Fruit fly (Drosophila melanogaster) whole organism, wandering third instar larva: ENCODE data around the gene CG11878.

Experiments used
- Abd-B ChIP-seq: fragments of >200 bp; optimal IDR thresholded peaks from 2 replicates; lab custom pipeline; 2017; ENCODE audit warnings: missing biosample characterization, missing genetic modification characterization
- CG32264 ChIP-seq: fragments of 200-800 bp; sonication (Bioruptor generic); optimal IDR thresholded peaks from 2 replicates; lab custom pipeline; 2016; ENCODE audit warnings: missing biosample characterization, missing genetic modification characterization
- CrebA ChIP-seq: fragments of 200-800 bp; sonication (Bioruptor generic); optimal IDR thresholded peaks from 2 replicates; lab custom pipeline; 2016; ENCODE audit warnings: missing biosample characterization, mild to moderate bottlenecking, missing genetic modification characterization, borderline replicate concordance
- Dfd ChIP-seq: fragments of >200 bp; optimal IDR thresholded peaks from 2 replicates; lab custom pipeline; 2017; ENCODE audit warnings: missing biosample characterization, missing genetic modification characterization
- Dif ChIP-seq: fragments of 200-275, 200-300 bp; sonication (Bioruptor generic); optimal IDR thresholded peaks from 2 replicates; lab custom pipeline; 2018; ENCODE audit warnings: missing biosample characterization, missing genetic modification characterization; ENCODE audit not compliant: partially characterized antibody
- GATAd ChIP-seq: sonication (Bioruptor generic); optimal IDR thresholded peaks from 2 replicates; lab custom pipeline; 2016; ENCODE audit warnings: missing biosample characterization, missing genetic modification characterization
- HLH106 ChIP-seq: fragments of 200-800 bp; optimal IDR thresholded peaks from 3 replicates; lab custom pipeline; 2019; ENCODE audit warnings: missing biosample characterization, mild to moderate bottlenecking, missing genetic modification characterization, moderate library complexity
- Hr78 ChIP-seq: fragments of >200 bp; optimal IDR thresholded peaks from 2 replicates; lab custom pipeline; 2017; ENCODE audit warnings: missing biosample characterization, missing genetic modification characterization
- Hr83 ChIP-seq: fragments of 200-300 bp; sonication (Bioruptor generic); optimal IDR thresholded peaks from 2 replicates; lab custom pipeline; 2016; ENCODE audit warnings: missing biosample characterization, mild to moderate bottlenecking, missing genetic modification characterization, moderate library complexity; ENCODE audit not compliant: poor library complexity, severe bottlenecking
- Jra ChIP-seq: sonication (Bioruptor generic); optimal IDR thresholded peaks from 2 replicates; lab custom pipeline; 2016; ENCODE audit warnings: missing biosample characterization, missing genetic modification characterization
- Mio ChIP-seq: sonication (Bioruptor generic); optimal IDR thresholded peaks from 2 replicates; lab custom pipeline; 2016; ENCODE audit warnings: missing biosample characterization, missing genetic modification characterization
- Myc ChIP-seq: fragments of >200 bp; optimal IDR thresholded peaks from 2 replicates; lab custom pipeline; 2017
- N ChIP-seq: fragments of >200 bp; optimal IDR thresholded peaks from 2 replicates; lab custom pipeline; 2018; ENCODE audit warnings: missing biosample characterization, missing external identifiers, missing genetic modification characterization
- Rel ChIP-seq, 2 experiments: fragments of 200-800 bp; sonication (Bioruptor generic) in 1 of 2; optimal IDR thresholded peaks; 2 replicates in 1 of 2; 3 replicates in 1 of 2; lab custom pipeline; 2016 to 2019; ENCODE audit warnings: mild to moderate bottlenecking in 2 of 2, missing biosample characterization in 2 of 2, missing genetic modification characterization in 2 of 2, moderate library complexity in 1 of 2
- Sp1 ChIP-seq: fragments of 200-800 bp; sonication (Bioruptor generic); optimal IDR thresholded peaks from 3 replicates; lab custom pipeline; 2019; ENCODE audit warnings: missing biosample characterization, mild to moderate bottlenecking, missing genetic modification characterization, moderate library complexity
- Vsx2 ChIP-seq: fragments of 200-300, 225-300 bp; sonication (Bioruptor generic); optimal IDR thresholded peaks from 2 replicates; lab custom pipeline; 2018; ENCODE audit warnings: missing biosample characterization, missing genetic modification characterization; ENCODE audit not compliant: partially characterized antibody
- br ChIP-seq: fragments of 200-800 bp; sonication (Bioruptor generic); optimal IDR thresholded peaks from 2 replicates; lab custom pipeline; 2016; ENCODE audit warnings: missing biosample characterization, missing genetic modification characterization
- brk ChIP-seq: fragments of 200-800 bp; sonication (Bioruptor generic); optimal IDR thresholded peaks from 2 replicates; lab custom pipeline; 2016; ENCODE audit warnings: missing biosample characterization, mild to moderate bottlenecking, missing genetic modification characterization
- dl ChIP-seq, 2 experiments: fragments of 175-275, 200-275 bp in 1 of 2; fragments of 200-275 bp in 1 of 2; sonication (Bioruptor generic); optimal IDR thresholded peaks; lab custom pipeline; 2018; ENCODE audit warnings: mild to moderate bottlenecking in 2 of 2, missing biosample characterization in 2 of 2, missing genetic modification characterization in 2 of 2, moderate library complexity in 2 of 2; ENCODE audit not compliant: partially characterized antibody in 2 of 2, insufficient read depth in 1 of 2
- dmrt93B ChIP-seq: fragments of 200-800 bp; sonication (Bioruptor generic); optimal IDR thresholded peaks from 2 replicates; lab custom pipeline; 2018; ENCODE audit warnings: missing biosample characterization, mild to moderate bottlenecking, missing genetic modification characterization
- dsf ChIP-seq: sonication (Bioruptor generic); optimal IDR thresholded peaks from 2 replicates; lab custom pipeline; 2016; ENCODE audit warnings: missing biosample characterization, missing genetic modification characterization, borderline replicate concordance
- ey ChIP-seq: fragments of 200-800 bp; sonication (Bioruptor generic); optimal IDR thresholded peaks from 2 replicates; lab custom pipeline; 2016; ENCODE audit warnings: missing biosample characterization, missing genetic modification characterization
- foxo ChIP-seq, 2 experiments: fragments of 200-800 bp; sonication (Bioruptor generic); optimal IDR thresholded peaks; 2 replicates in 1 of 2; 3 replicates in 1 of 2; lab custom pipeline; 2016 to 2017; ENCODE audit warnings: missing biosample characterization in 2 of 2, missing genetic modification characterization in 2 of 2
- fru ChIP-seq: fragments of 200-800 bp; sonication (Bioruptor generic); optimal IDR thresholded peaks from 3 replicates; lab custom pipeline; 2016; ENCODE audit warnings: missing biosample characterization, mild to moderate bottlenecking, missing genetic modification characterization
- h ChIP-seq: fragments of 200-800 bp; sonication (Bioruptor generic); optimal IDR thresholded peaks from 3 replicates; lab custom pipeline; 2016; ENCODE audit warnings: missing biosample characterization, mild to moderate bottlenecking, missing genetic modification characterization
- jim ChIP-seq: fragments of 175-275, 200-325 bp; sonication (Bioruptor generic); optimal IDR thresholded peaks from 2 replicates; lab custom pipeline; 2016; ENCODE audit warnings: missing biosample characterization, mild to moderate bottlenecking, missing genetic modification characterization
- lola ChIP-seq: fragments of >200 bp; optimal IDR thresholded peaks from 2 replicates; lab custom pipeline; 2017; ENCODE audit warnings: missing biosample characterization, missing genetic modification characterization
- pan ChIP-seq: fragments of >200 bp; optimal IDR thresholded peaks from 2 replicates; lab custom pipeline; 2017
- psq ChIP-seq: fragments of 200-800 bp; sonication (Bioruptor generic); optimal IDR thresholded peaks from 3 replicates; lab custom pipeline; 2017; ENCODE audit warnings: missing biosample characterization, mild to moderate bottlenecking, missing genetic modification characterization, moderate library complexity
- rgr ChIP-seq: fragments of 200-800 bp; sonication (Bioruptor generic); optimal IDR thresholded peaks from 3 replicates; lab custom pipeline; 2016; ENCODE audit warnings: missing biosample characterization, mild to moderate bottlenecking, missing genetic modification characterization
- sage ChIP-seq: fragments of 200-800 bp; sonication (Bioruptor generic); optimal IDR thresholded peaks from 2 replicates; lab custom pipeline; 2016; ENCODE audit warnings: missing biosample characterization, mild to moderate bottlenecking, missing genetic modification characterization
- sv ChIP-seq: fragments of 200-800 bp; sonication (Bioruptor generic); optimal IDR thresholded peaks from 3 replicates; lab custom pipeline; 2016; ENCODE audit warnings: missing biosample characterization, missing genetic modification characterization
- tai ChIP-seq: sonication (Bioruptor generic); optimal IDR thresholded peaks from 2 replicates; lab custom pipeline; 2016; ENCODE audit warnings: missing biosample characterization, missing genetic modification characterization
- usp ChIP-seq: fragments of >200 bp; optimal IDR thresholded peaks from 2 replicates; lab custom pipeline; 2017; ENCODE audit warnings: missing biosample characterization, missing genetic modification characterization
- woc ChIP-seq: sonication (Bioruptor generic); optimal IDR thresholded peaks from 2 replicates; lab custom pipeline; 2016; ENCODE audit warnings: missing biosample characterization, mild to moderate bottlenecking, missing genetic modification characterization

CG11878 gene

DNA sequence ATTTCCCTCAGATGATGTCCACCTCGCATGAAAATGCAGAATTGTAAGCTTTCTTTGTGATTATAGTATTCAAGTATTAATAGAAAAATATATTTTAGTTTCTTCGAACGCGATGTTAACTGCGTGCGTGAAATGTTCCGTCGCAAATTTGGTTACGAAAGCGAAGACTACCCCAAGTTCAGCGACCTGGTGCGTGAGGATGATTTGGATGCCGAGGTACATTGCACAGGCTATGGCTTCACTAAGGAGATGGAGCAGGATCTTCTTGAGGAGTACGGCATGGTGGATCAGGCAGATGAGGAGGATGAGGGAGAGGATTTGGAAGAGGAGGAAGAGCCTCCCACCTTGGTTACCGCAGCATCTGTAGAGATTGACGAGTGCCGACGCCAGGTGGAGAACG, 6.9 kb upstream of the CG11878 start:
- TF ChIP-seq dl (GFP tag; optimal IDR thresholded peaks at IDR 0.05; lab: Kevin White, UChicago; ENCODE audit: insufficient read depth in 1 of 2, partially characterized antibody in 2 of 2) = no peak
- TF ChIP-seq brk (GFP tag; lab: Kevin White, UChicago) = no peak
- TF ChIP-seq, all 38 proteins: peak for 0

DNA sequence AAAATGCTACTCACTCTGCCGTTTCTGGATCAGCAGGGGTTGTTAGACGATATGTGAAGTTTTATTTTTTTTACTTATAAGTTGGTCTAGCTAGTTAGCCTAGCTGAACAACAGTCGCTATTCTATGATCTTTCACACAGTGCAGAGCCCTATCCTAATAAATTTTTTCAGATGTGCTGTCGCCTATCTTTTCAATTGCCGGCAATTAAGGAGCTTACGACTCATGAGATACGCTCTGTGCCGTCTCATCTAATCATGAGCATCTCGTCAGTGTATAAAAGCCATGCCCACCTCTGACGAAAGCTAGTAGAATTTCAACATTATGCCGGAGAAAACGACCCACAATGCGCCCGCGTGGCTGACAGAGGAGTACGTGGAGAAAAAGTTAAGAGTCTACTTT, 3.7 kb upstream of the CG11878 start, which contains the start of the genes CG11889 and CG11891:
Gene CG11889, plus strand, starts transcription at position 301 of the 400 bp plus-strand sequence.
Gene CG11891, plus strand, starts transcription at position 301 of the 400 bp plus-strand sequence.
- TF ChIP-seq woc (GFP tag; lab: Kevin White, UChicago) = no peak
- TF ChIP-seq dsf (GFP tag; lab: Kevin White, UChicago) = no peak
- no peak for TF ChIP-seq Dfd (GFP tag; lab: Kevin White, UChicago)
- TF ChIP-seq Myc (lab: Kevin White, UChicago) = no peak
- TF ChIP-seq dmrt93B (GFP tag; lab: Kevin White, UChicago) = no peak
- no peak for TF ChIP-seq Hr83 (GFP tag; lab: Kevin White, UChicago)
- TF ChIP-seq Sp1 (GFP tag; lab: Kevin White, UChicago) = no peak

DNA sequence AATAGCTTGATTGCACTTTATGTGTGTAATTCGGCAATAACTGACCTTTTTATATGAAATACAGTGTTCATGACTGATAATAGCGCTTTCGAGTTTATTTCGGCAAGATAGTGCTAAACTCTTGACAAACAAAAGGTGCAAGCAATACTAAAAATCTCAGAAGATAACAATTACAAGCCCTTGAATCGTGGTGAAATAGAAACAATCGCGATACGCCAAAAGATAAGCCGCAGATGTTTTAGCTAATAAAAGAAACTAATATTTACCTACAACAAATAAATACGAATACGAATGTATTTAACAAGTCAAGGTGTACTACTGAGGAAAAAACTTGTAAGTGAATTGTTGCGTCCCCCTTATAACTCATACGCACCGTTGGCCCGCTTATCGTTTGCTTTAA, 1.6 kb downstream of the CG11878 start:
- TF ChIP-seq Mio = no peak
- TF ChIP-seq fru = no peak
- TF ChIP-seq psq = no peak
- no peak for TF ChIP-seq sv
- no peak for TF ChIP-seq Myc (lab: Kevin White, UChicago)

DNA sequence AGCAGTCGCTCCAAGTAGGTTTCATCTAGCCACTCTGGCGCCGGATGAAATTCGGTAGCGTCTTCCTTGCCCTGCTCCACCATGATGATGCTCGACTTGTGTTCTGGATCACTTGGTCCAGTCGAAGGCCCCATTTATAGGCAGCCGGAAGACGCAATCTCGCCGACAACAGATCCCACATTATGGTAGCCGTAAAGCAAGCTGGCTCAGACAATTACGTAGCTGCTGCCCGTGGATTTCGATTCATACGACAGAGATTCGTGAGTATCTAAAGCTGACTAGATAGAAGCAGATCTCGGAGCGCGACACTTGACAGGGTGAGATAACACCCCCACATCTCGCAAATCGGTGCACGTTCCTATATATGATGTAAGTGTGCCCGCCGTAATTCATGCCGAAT, 3.5 kb downstream of the CG11878 start, which contains the start of gene CG10513:
Gene CG10513, minus strand, starts transcription at position 101 of the 400 bp plus-strand sequence.
- TF ChIP-seq Hr78 (GFP tag; lab: Kevin White, UChicago) = no peak
- TF ChIP-seq Rel (GFP tag; optimal IDR thresholded peaks at IDR 0.05; lab: Kevin White, UChicago) = no peak
- TF ChIP-seq Rel (tag; optimal IDR thresholded peaks at IDR 0.05; lab: Kevin White, UChicago) = no peak
- TF ChIP-seq Jra (GFP tag; lab: Kevin White, UChicago) = no peak
- no peak for TF ChIP-seq sage (GFP tag; lab: Kevin White, UChicago)
- no peak for TF ChIP-seq dl (GFP tag; optimal IDR thresholded peaks at IDR 0.05; lab: Kevin White, UChicago; ENCODE audit: insufficient read depth in 1 of 2, partially characterized antibody in 2 of 2)
- no peak for TF ChIP-seq jim (GFP tag; lab: Kevin White, UChicago)
- TF ChIP-seq pan (lab: Kevin White, UChicago) = no peak
- TF ChIP-seq Mio = no peak
- TF ChIP-seq Dfd (GFP tag; lab: Kevin White, UChicago) = no peak
- no peak for TF ChIP-seq HLH106 (tag; lab: Kevin White, UChicago)
- TF ChIP-seq sv = no peak
- TF ChIP-seq brk (GFP tag; lab: Kevin White, UChicago) = no peak
- no peak for TF ChIP-seq Myc (lab: Kevin White, UChicago)
- no peak for TF ChIP-seq lola
- TF ChIP-seq Hr83 (GFP tag; lab: Kevin White, UChicago) = no peak
- TF ChIP-seq h = no peak
- TF ChIP-seq rgr (GFP tag; lab: Kevin White, UChicago) = no peak

DNA sequence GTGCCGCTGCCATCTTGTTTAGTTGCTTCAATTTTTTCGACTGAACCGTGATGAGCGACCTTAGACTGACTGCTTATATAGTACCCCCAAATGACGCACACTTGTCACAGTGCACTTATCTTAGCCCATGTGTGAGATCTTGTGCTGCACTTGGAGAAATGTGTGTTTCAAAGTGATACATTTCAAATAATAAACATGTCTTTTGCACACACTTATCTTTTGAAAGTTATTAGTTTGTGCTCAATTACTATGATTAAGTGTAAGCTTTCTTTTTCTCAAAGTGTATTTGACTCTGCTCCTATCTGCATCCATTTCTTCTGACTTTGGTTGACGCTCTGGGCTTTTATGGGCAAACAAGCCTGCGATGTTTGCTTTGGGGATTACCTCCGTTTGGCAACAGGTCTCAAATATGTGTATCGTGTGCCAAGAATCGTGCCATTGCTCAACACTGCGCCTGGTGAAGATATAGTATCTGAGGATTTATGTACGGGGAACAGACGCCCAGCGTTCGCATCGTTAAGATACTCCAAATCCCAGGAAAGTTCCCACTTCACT, 6.2 kb downstream of the CG11878 start, which contains the start of gene CG10514:
Gene CG10514, minus strand, starts transcription at position 51 of the 555 bp plus-strand sequence.
- TF ChIP-seq Jra (GFP tag; lab: Kevin White, UChicago) = no peak
- no peak for TF ChIP-seq dl (GFP tag; optimal IDR thresholded peaks at IDR 0.05; lab: Kevin White, UChicago; ENCODE audit: insufficient read depth in 1 of 2, partially characterized antibody in 2 of 2)
- TF ChIP-seq foxo (GFP tag; optimal IDR thresholded peaks at IDR 0.05; lab: Kevin White, UChicago) = peak in 1 of 2 experiments; percentile 18
- TF ChIP-seq Myc (lab: Kevin White, UChicago) = no peak
- TF ChIP-seq dmrt93B (GFP tag; lab: Kevin White, UChicago) = no peak
- TF ChIP-seq ey (GFP tag; lab: Kevin White, UChicago) = peak; percentile 4
- TF ChIP-seq Hr83 (GFP tag; lab: Kevin White, UChicago) = peak; percentile 77
- TF ChIP-seq Rel (GFP tag; optimal IDR thresholded peaks at IDR 0.05; lab: Kevin White, UChicago) = no peak
- no peak for TF ChIP-seq Rel (tag; optimal IDR thresholded peaks at IDR 0.05; lab: Kevin White, UChicago)
- TF ChIP-seq Sp1 (GFP tag; lab: Kevin White, UChicago) = peak; percentile 10
- no peak for TF ChIP-seq CrebA (GFP tag; lab: Kevin White, UChicago)
- no peak for TF ChIP-seq lola
- no peak for TF ChIP-seq tai (GFP tag; lab: Kevin White, UChicago)
- no peak for TF ChIP-seq usp (GFP tag; lab: Kevin White, UChicago)
- no peak for TF ChIP-seq Dfd (GFP tag; lab: Kevin White, UChicago)
- no peak for TF ChIP-seq sv
- no peak for TF ChIP-seq Dif (GFP tag; lab: Kevin White, UChicago)
- no peak for TF ChIP-seq dsf (GFP tag; lab: Kevin White, UChicago)
- no peak for TF ChIP-seq CG32264 (GFP tag; lab: Kevin White, UChicago)
- TF ChIP-seq pan (lab: Kevin White, UChicago) = no peak
- TF ChIP-seq h = no peak
- peak; percentile 36 for TF ChIP-seq br (GFP tag; lab: Kevin White, UChicago)
- TF ChIP-seq HLH106 (tag; lab: Kevin White, UChicago) = no peak
- TF ChIP-seq Hr78 (GFP tag; lab: Kevin White, UChicago) = no peak
- no peak for TF ChIP-seq Vsx2 (GFP tag; lab: Kevin White, UChicago)
- TF ChIP-seq Abd-B (GFP tag; lab: Kevin White, UChicago) = no peak
- no peak for TF ChIP-seq N (GFP tag; lab: Kevin White, UChicago)
- peak; percentile 18 for TF ChIP-seq psq
- TF ChIP-seq fru = peak; percentile 13
- TF ChIP-seq jim (GFP tag; lab: Kevin White, UChicago) = no peak
- TF ChIP-seq woc (GFP tag; lab: Kevin White, UChicago) = no peak
- no peak for TF ChIP-seq sage (GFP tag; lab: Kevin White, UChicago)
- TF ChIP-seq GATAd (GFP tag; lab: Kevin White, UChicago) = no peak
- peak; percentile 24 for TF ChIP-seq rgr (GFP tag; lab: Kevin White, UChicago)
- TF ChIP-seq Mio = no peak
